Worm (Caenorhabditis elegans) whole organism, young adult: Measurements from ENCODE around the gene sri-30.
"Not testable (repeated sequence)": the region's sequence is repeated elsewhere in the genome, so short reads cannot be mapped to it uniquely, and the experiment has no call there.

Source experiments
- Y53G8AR.9 ChIP-seq: fragments of 200-800 bp; sonication (Bioruptor generic); conservative IDR thresholded peaks from 2 replicates; pipeline ENCODE4 v1.3.6; 2022; ENCODE audit warnings: missing genetic modification reagents, missing genetic modification characterization, missing compliant biosample characterization
- dox-1 ChIP-seq: fragments of 200-800 bp; sonication (Bioruptor generic); IDR thresholded peaks from 2 replicates; pipeline ENCODE4 v1.3.6; 2022; ENCODE audit warnings: missing genetic modification reagents, missing genetic modification characterization, missing compliant biosample characterization
- lin-40 ChIP-seq: sonication (generic microtip); optimal IDR thresholded peaks from 2 replicates; lab custom pipeline; 2016; ENCODE audit warnings: missing genetic modification characterization, mild to moderate bottlenecking, missing compliant biosample characterization, missing genotype, missing genetic modification reagents
- pbrm-1 ChIP-seq: fragments of 200-800 bp; sonication (Bioruptor generic); IDR thresholded peaks from 2 replicates; pipeline ENCODE4 v1.3.6; 2022; ENCODE audit warnings: missing genetic modification reagents, missing genetic modification characterization, missing compliant biosample characterization
- pha-4 ChIP-seq: fragments of 150-350 bp; sonication (generic microtip); optimal IDR thresholded peaks from 2 replicates; lab custom pipeline; 2014; ENCODE audit warnings: missing biosample characterization, missing genetic modification reagents, missing genetic modification characterization

- 0 out of 2 replicates have a peak, but pooled peaks have one; percentile 31 for TF ChIP-seq dox-1 (GFP tag; lab: Robert Waterston, UW)
- not testable (repeated sequence) for TF ChIP-seq pbrm-1 (GFP tag; lab: Robert Waterston, UW); lin-40; Y53G8AR.9 (GFP tag; lab: Robert Waterston, UW); pha-4
Measured at ce11 chrII:3031292-3031691, 14.7 kb upstream of the sri-30 start.
